Fruit fly (Drosophila melanogaster): ENCODE measurements around the gene Npc2e.

Npc2e gene

DNA sequence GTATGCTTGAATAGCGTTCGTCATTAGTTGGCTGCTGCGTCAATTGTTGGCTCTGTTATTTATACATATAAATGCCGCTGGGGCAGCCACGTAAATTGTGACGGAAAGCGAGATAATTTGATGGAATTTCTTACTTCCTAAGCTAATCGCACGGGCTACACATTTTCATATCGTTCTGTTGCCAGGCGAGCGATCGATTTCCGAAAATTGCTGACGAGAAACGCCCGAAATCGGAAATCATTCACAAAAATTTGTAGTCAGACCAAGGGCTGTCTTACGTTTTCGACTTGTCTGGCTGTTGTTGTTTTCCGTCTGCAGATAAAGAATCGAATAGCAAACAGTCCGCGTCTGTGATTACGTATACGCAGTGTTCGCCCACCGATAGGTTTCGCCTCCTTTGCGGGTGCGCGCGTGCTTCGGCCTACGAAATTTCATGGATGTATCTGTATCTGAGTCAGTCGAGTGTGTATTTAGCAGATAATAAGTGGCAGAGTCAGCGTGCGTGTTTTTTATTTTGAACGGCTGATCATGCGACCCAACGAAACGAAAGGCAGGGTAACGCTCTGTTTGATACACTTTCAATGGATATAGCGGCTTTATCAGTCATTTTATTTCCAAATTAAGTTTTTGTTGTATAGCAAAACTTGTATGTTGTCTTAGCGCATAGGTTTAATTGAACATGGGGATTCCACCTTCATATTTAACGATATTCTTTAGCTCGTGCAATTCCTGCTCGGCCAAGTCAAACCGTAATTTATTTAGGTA lies 44.6 kb downstream of the Npc2e start (continued):
- peak; percentile 45 for TF ChIP-seq repo (GFP tag; optimal IDR thresholded peaks at IDR 0.05)
- peak; percentile 95 for TF ChIP-seq Med (GFP tag)
- peak; percentile 70 for TF ChIP-seq Sox100B (GFP tag; optimal IDR thresholded peaks at IDR 0.05)
- TF ChIP-seq Sry-δ (GFP tag; optimal IDR thresholded peaks at IDR 0.05), result no peak
- no peak for TF ChIP-seq prd (optimal IDR thresholded peaks at IDR 0.05)
- peak; percentile 70 for TF ChIP-seq prd (GFP tag; IDR thresholded peaks at IDR 0.05)
- TF ChIP-seq CG8089 (GFP tag; optimal IDR thresholded peaks at IDR 0.05), result peak; percentile 5
- no peak for TF ChIP-seq Dref (GFP tag; IDR thresholded peaks at IDR 0.05)
- no peak for TF ChIP-seq CG43689 (GFP tag; IDR thresholded peaks at IDR 0.05)
- peak; percentile 69 for TF ChIP-seq CG12219 (GFP tag; optimal IDR thresholded peaks at IDR 0.05)
- TF ChIP-seq CG13624 (GFP tag; optimal IDR thresholded peaks at IDR 0.05), result peak; percentile 67
- 0 out of 3 replicates have a peak, but pooled peaks have one; percentile 22 for TF ChIP-seq CG11560 (tag; IDR thresholded peaks at IDR 0.05)
- TF ChIP-seq p53 (GFP tag; optimal IDR thresholded peaks at IDR 0.05), result peak; percentile 18
- TF ChIP-seq Mrtf (GFP tag; IDR thresholded peaks at IDR 0.05), result no peak
- no peak for TF ChIP-seq Vsx1 (GFP tag; optimal IDR thresholded peaks at IDR 0.05)
- TF ChIP-seq CG9876 (GFP tag; optimal IDR thresholded peaks at IDR 0.05), result peak; percentile 10
- peak; percentile 60 for TF ChIP-seq Aef1 (GFP tag; IDR thresholded peaks at IDR 0.05)
- TF ChIP-seq CG11398 (GFP tag; optimal IDR thresholded peaks at IDR 0.05), result peak; percentile 58
- TF ChIP-seq CG7928 (GFP tag; optimal IDR thresholded peaks at IDR 0.05), result peak; percentile 33
- TF ChIP-seq Spps (tag; optimal IDR thresholded peaks at IDR 0.05), result no peak
- peak; percentile 55 for TF ChIP-seq CG1233 (GFP tag; optimal IDR thresholded peaks at IDR 0.05)
- peak; percentile 55 for TF ChIP-seq luna (GFP tag; optimal IDR thresholded peaks at IDR 0.05)
- TF ChIP-seq Jarid2 (GFP tag; optimal IDR thresholded peaks at IDR 0.05), result peak; percentile 58
- TF ChIP-seq CkIIα-i1 (GFP tag; IDR thresholded peaks at IDR 0.05), result 0 out of 2 replicates have a peak, but pooled peaks have one; percentile 37
- TF ChIP-seq CG10959 (GFP tag; IDR thresholded peaks at IDR 0.05), result no peak
- TF ChIP-seq lola (GFP tag; optimal IDR thresholded peaks at IDR 0.05), result no peak
- peak; percentile 42 for TF ChIP-seq maf-S (GFP tag; optimal IDR thresholded peaks at IDR 0.05)
- TF ChIP-seq Abd-B (GFP tag; optimal IDR thresholded peaks at IDR 0.05), result no peak
- no peak for TF ChIP-seq toy (GFP tag; IDR thresholded peaks at IDR 0.05)
- peak; percentile 62 for TF ChIP-seq phol (tag; optimal IDR thresholded peaks at IDR 0.05)
- TF ChIP-seq ind (GFP tag; optimal IDR thresholded peaks at IDR 0.05), result peak; percentile 74
- TF ChIP-seq CG10147 (GFP tag; optimal IDR thresholded peaks at IDR 0.05), result peak; percentile 48
- no peak for TF ChIP-seq hth (optimal IDR thresholded peaks at IDR 0.05)
- TF ChIP-seq CG17186 (GFP tag; optimal IDR thresholded peaks at IDR 0.05), result no peak
- peak; percentile 34 for TF ChIP-seq trh (GFP tag; optimal IDR thresholded peaks at IDR 0.05)
- peak; percentile 82 for TF ChIP-seq CG15269 (tag; optimal IDR thresholded peaks at IDR 0.05)
- TF ChIP-seq fd3F (GFP tag; optimal IDR thresholded peaks at IDR 0.05), result peak; percentile 27
- TF ChIP-seq eve (GFP tag; optimal IDR thresholded peaks at IDR 0.05), result peak in 1 of 2 experiments; percentile 85
- no peak for TF ChIP-seq z (GFP tag; IDR thresholded peaks at IDR 0.05)
- TF ChIP-seq bigmax (GFP tag; optimal IDR thresholded peaks at IDR 0.05), result no peak
- TF ChIP-seq CG8388 (GFP tag; optimal IDR thresholded peaks at IDR 0.05), result peak; percentile 50
- TF ChIP-seq CG18764 (GFP tag; optimal IDR thresholded peaks at IDR 0.05), result peak; percentile 37
- TF ChIP-seq CG2875 (GFP tag; optimal IDR thresholded peaks at IDR 0.05), result peak; percentile 5
- TF ChIP-seq da (GFP tag; optimal IDR thresholded peaks at IDR 0.05), result no peak
- no peak for TF ChIP-seq CG10321 (GFP tag; IDR thresholded peaks at IDR 0.05)
- no peak for TF ChIP-seq otp (GFP tag; IDR thresholded peaks at IDR 0.05)
- peak; percentile 9 for TF ChIP-seq CG15696 (tag; optimal IDR thresholded peaks at IDR 0.05)
- peak; percentile 49; the same call in 1 of the 2 replicates for TF ChIP-seq onecut (GFP tag; IDR thresholded peaks at IDR 0.05)
- TF ChIP-seq gsb-n (tag; optimal IDR thresholded peaks at IDR 0.05), result no peak
- TF ChIP-seq pzg (GFP tag; optimal IDR thresholded peaks at IDR 0.05), result no peak
